Worm (Caenorhabditis elegans) whole organism, mixed stage, embryonic: ENCODE results near the gene skr-10.

Source experiments
- blmp-1 ChIP-seq: fragments of 150-350 bp; optimal IDR thresholded peaks from 2 replicates; lab custom pipeline; 2014; ENCODE audit warnings: missing biosample characterization, missing genetic modification characterization
- ceh-83 ChIP-seq: fragments of 200-800 bp; sonication (Bioruptor generic); optimal IDR thresholded peaks from 2 replicates; lab custom pipeline; 2018; ENCODE audit warnings: mild to moderate bottlenecking, missing genetic modification characterization, missing compliant biosample characterization
- ces-1 ChIP-seq: fragments of 150-350 bp; optimal IDR thresholded peaks from 2 replicates; lab custom pipeline; 2014; ENCODE audit warnings: missing biosample characterization, missing genetic modification reagents, missing genetic modification characterization
- elt-3 ChIP-seq: fragments of 150-350 bp; optimal IDR thresholded peaks from 2 replicates; lab custom pipeline; 2014; ENCODE audit warnings: missing biosample characterization, missing genetic modification characterization
- lsy-2 ChIP-seq: fragments of 150-350 bp; optimal IDR thresholded peaks from 2 replicates; lab custom pipeline; 2014; ENCODE audit warnings: missing biosample characterization, missing genetic modification characterization
- nhr-28 ChIP-seq: fragments of 150-350 bp; optimal IDR thresholded peaks from 2 replicates; lab custom pipeline; 2014; ENCODE audit warnings: missing biosample characterization, missing genetic modification characterization
- pha-4 ChIP-seq: fragments of 150-350 bp; optimal IDR thresholded peaks from 2 replicates; lab custom pipeline; 2018; ENCODE audit warnings: missing biosample characterization, missing genetic modification reagents, missing genetic modification characterization
- sem-2 ChIP-seq: fragments of 200-800 bp; sonication (Bioruptor generic); optimal IDR thresholded peaks from 2 replicates; lab custom pipeline; 2018; ENCODE audit warnings: mild to moderate bottlenecking, missing genetic modification characterization, missing compliant biosample characterization
- snpc-4 ChIP-seq: fragments of 150-350 bp; optimal IDR thresholded peaks from 2 replicates; lab custom pipeline; 2014; ENCODE audit warnings: missing biosample characterization, missing genetic modification characterization
- unc-39 ChIP-seq: fragments of 150-350 bp; optimal IDR thresholded peaks from 2 replicates; lab custom pipeline; 2014; ENCODE audit warnings: missing biosample characterization, missing genetic modification characterization
- unc-62 ChIP-seq: fragments of 150-350 bp; optimal IDR thresholded peaks from 2 replicates; lab custom pipeline; 2014; ENCODE audit warnings: missing biosample characterization, missing genetic modification reagents, missing genetic modification characterization

- no peak for TF ChIP-seq nhr-28 (tag; lab: Kevin White, UChicago)
- TF ChIP-seq ceh-83 (GFP tag; lab: Kevin White, UChicago): no peak
- TF ChIP-seq elt-3 (tag; lab: Kevin White, UChicago): no peak
- TF ChIP-seq pha-4 (tag; lab: Kevin White, UChicago): no peak
- no peak for TF ChIP-seq lsy-2 (tag; lab: Kevin White, UChicago)
- no peak for TF ChIP-seq sem-2
- no peak for TF ChIP-seq unc-39
- no peak for TF ChIP-seq unc-62 (GFP tag; lab: Kevin White, UChicago)
- TF ChIP-seq snpc-4 (tag; lab: Kevin White, UChicago): no peak
- TF ChIP-seq blmp-1 (tag; lab: Kevin White, UChicago): no peak
- TF ChIP-seq ces-1 (GFP tag; lab: Kevin White, UChicago): no peak
Measured at ce11 chrIV:15946507-15946906, at the start of gene skr-10.
